Worm (Caenorhabditis elegans) whole organism, midembryonic: Measurements from ENCODE around the gene rrsr-1.

ENCODE experiments used
- T22C8.4 ChIP-seq: fragments of 200-800 bp; sonication (Bioruptor generic); IDR thresholded peaks from 2 replicates; pipeline ENCODE4 v1.3.6; 2022; ENCODE audit warnings: missing genetic modification characterization, missing compliant biosample characterization
- cog-1 ChIP-seq: sonication (generic microtip); optimal IDR thresholded peaks from 2 replicates; lab custom pipeline; 2016; ENCODE audit warnings: missing genetic modification characterization, missing compliant biosample characterization
- flt-1 ChIP-seq: fragments of 200-800 bp; sonication (Bioruptor generic); IDR thresholded peaks from 2 replicates; pipeline ENCODE4 v1.3.6; 2022; ENCODE audit warnings: missing genetic modification characterization, missing compliant biosample characterization
- med-1 ChIP-seq: sonication (generic microtip); optimal IDR thresholded peaks from 2 replicates; lab custom pipeline; 2017; ENCODE audit warnings: missing genetic modification characterization, mild to moderate bottlenecking, missing compliant biosample characterization, antibody characterized with exemption, missing genetic modification reagents; ENCODE audit not compliant: insufficient read depth
- ref-1 ChIP-seq: fragments of 200-800 bp; sonication (Bioruptor generic); conservative IDR thresholded peaks from 2 replicates; pipeline ENCODE4 v1.3.6; 2022; ENCODE audit warnings: missing genetic modification reagents, missing genetic modification characterization, missing compliant biosample characterization
- ztf-23 ChIP-seq: fragments of 200-800 bp; sonication (Bioruptor generic); IDR thresholded peaks from 2 replicates; pipeline ENCODE4 v1.3.6; 2022; ENCODE audit warnings: missing genetic modification reagents, missing genetic modification characterization, missing compliant biosample characterization
- ztf-29 ChIP-seq: fragments of 200-800 bp; sonication (Bioruptor generic); IDR thresholded peaks from 2 replicates; pipeline ENCODE4 v1.3.6; 2022; ENCODE audit warnings: missing genetic modification reagents, missing genetic modification characterization, missing compliant biosample characterization

- TF ChIP-seq T22C8.4 (GFP tag; lab: Robert Waterston, UW) (no peak), ref-1 (GFP tag; lab: Robert Waterston, UW) (no peak), flt-1 (GFP tag; lab: Robert Waterston, UW) (no peak), ztf-23 (no peak), med-1 (GFP tag; lab: Kevin White, UChicago) (no peak), ztf-29 (no peak), cog-1 (tag; lab: Kevin White, UChicago) (no peak)
These were observed 30.1 kb downstream of the rrsr-1 start, which contains the start of gene C15H11.13 for ce11 chrV:14394743-14395142.
